Worm (Caenorhabditis elegans) whole organism, L4 larva: Measurements from ENCODE around the gene C28D4.18.
A peak's percentile ranks its signal among the peaks of the same experiment; 100 is the strongest.

ENCODE experiments used
- T20F7.1 ChIP-seq: fragments of 200-800 bp; sonication (Bioruptor generic); optimal IDR thresholded peaks from 2 replicates; lab custom pipeline; 2018; ENCODE audit warnings: mild to moderate bottlenecking, missing genetic modification characterization, missing compliant biosample characterization
- Y105C5A.15 ChIP-seq: fragments of 200-800 bp; sonication (Bioruptor generic); IDR thresholded peaks from 2 replicates; pipeline ENCODE4 v1.3.6; 2022; ENCODE audit warnings: missing genetic modification characterization, missing compliant biosample characterization
- Y5F2A.4 ChIP-seq: fragments of 200-800 bp; sonication (Bioruptor generic); optimal IDR thresholded peaks from 2 replicates; lab custom pipeline; 2018; ENCODE audit warnings: mild to moderate bottlenecking, missing genetic modification characterization, missing compliant biosample characterization
- aly-2 ChIP-seq: sonication (generic microtip); optimal IDR thresholded peaks from 2 replicates; lab custom pipeline; 2018; ENCODE audit warnings: missing biosample characterization, missing genetic modification characterization
- arid-1 ChIP-seq: fragments of 200-800 bp; sonication (Bioruptor generic); conservative IDR thresholded peaks from 2 replicates; pipeline ENCODE4 v1.3.6; 2022; ENCODE audit warnings: missing genetic modification reagents, missing genetic modification characterization, missing compliant biosample characterization
- ceh-62 ChIP-seq: sonication (generic microtip); optimal IDR thresholded peaks from 2 replicates; lab custom pipeline; 2017; ENCODE audit warnings: missing biosample characterization, missing genetic modification characterization
- ces-1 ChIP-seq: fragments of 150-350 bp; sonication (generic microtip); optimal IDR thresholded peaks from 4 replicates; lab custom pipeline; 2014; ENCODE audit warnings: missing biosample characterization, missing genetic modification reagents, missing genetic modification characterization
- cey-2 ChIP-seq: sonication (generic microtip); optimal IDR thresholded peaks from 3 replicates; lab custom pipeline; 2017; ENCODE audit warnings: missing genetic modification characterization, mild to moderate bottlenecking, missing compliant biosample characterization, antibody characterized with exemption, borderline replicate concordance; ENCODE audit not compliant: insufficient read depth
- ctbp-1 ChIP-seq: fragments of 200-800 bp; sonication (Bioruptor generic); IDR thresholded peaks from 2 replicates; pipeline ENCODE4 v1.3.6; 2022; ENCODE audit warnings: missing genetic modification reagents, missing genetic modification characterization, missing compliant biosample characterization
- daf-16 ChIP-seq, 3 experiments: sonication (generic microtip); optimal IDR thresholded peaks; 2 replicates each; lab custom pipeline; 2016 to 2017; ENCODE audit warnings: missing genetic modification characterization in 3 of 3, missing genetic modification reagents in 3 of 3, mild to moderate bottlenecking in 2 of 3, missing compliant biosample characterization in 2 of 3, missing biosample characterization in 1 of 3, moderate library complexity in 1 of 3
- dmd-6 ChIP-seq: fragments of 200-800 bp; sonication (Bioruptor generic); IDR thresholded peaks from 2 replicates; pipeline ENCODE4 v1.3.6; 2022; ENCODE audit warnings: missing genetic modification reagents, missing genetic modification characterization, missing compliant biosample characterization
- dmd-8 ChIP-seq: fragments of 200-800 bp; sonication (Bioruptor generic); IDR thresholded peaks from 2 replicates; pipeline ENCODE4 v1.3.6; 2022; ENCODE audit warnings: missing genetic modification characterization, missing compliant biosample characterization
- dmd-9 ChIP-seq: fragments of 200-800 bp; sonication (Bioruptor generic); IDR thresholded peaks from 2 replicates; pipeline ENCODE4 v1.3.6; 2022; ENCODE audit warnings: missing genetic modification reagents, missing genetic modification characterization, missing compliant biosample characterization
- dpl-1 ChIP-seq: fragments of 150-350 bp; optimal IDR thresholded peaks from 2 replicates; lab custom pipeline; 2014; ENCODE audit warnings: missing biosample characterization, missing genetic modification reagents, missing genetic modification characterization
- dve-1 ChIP-seq: sonication (generic microtip); optimal IDR thresholded peaks from 2 replicates; lab custom pipeline; 2017; ENCODE audit warnings: antibody characterized with exemption, mild to moderate bottlenecking, missing genetic modification characterization, missing compliant biosample characterization; ENCODE audit not compliant: insufficient read depth
- fkh-10 ChIP-seq: fragments of 150-350 bp; optimal IDR thresholded peaks from 2 replicates; lab custom pipeline; 2014; ENCODE audit warnings: missing biosample characterization, missing genetic modification reagents, missing genetic modification characterization
- hlh-11 ChIP-seq: fragments of 200-800 bp; sonication (Bioruptor generic); optimal IDR thresholded peaks from 2 replicates; lab custom pipeline; 2018; ENCODE audit warnings: mild to moderate bottlenecking, missing genetic modification characterization, missing compliant biosample characterization
- hlh-30 ChIP-seq: sonication (generic microtip); optimal IDR thresholded peaks from 2 replicates; lab custom pipeline; 2017; ENCODE audit warnings: antibody characterized with exemption, mild to moderate bottlenecking, missing genetic modification characterization, missing compliant biosample characterization; ENCODE audit not compliant: insufficient read depth
- hmg-1.1 ChIP-seq: fragments of 200-800 bp; sonication (Bioruptor generic); IDR thresholded peaks from 2 replicates; pipeline ENCODE4 v1.3.6; 2022; ENCODE audit warnings: missing genetic modification reagents, missing genetic modification characterization, missing compliant biosample characterization
- jun-1 ChIP-seq: fragments of 150-350 bp; optimal IDR thresholded peaks from 2 replicates; lab custom pipeline; 2014; ENCODE audit warnings: missing biosample characterization, missing genetic modification reagents, missing genetic modification characterization
- lim-7 ChIP-seq: fragments of 200-800 bp; sonication (Bioruptor generic); IDR thresholded peaks from 2 replicates; pipeline ENCODE4 v1.3.6; 2022; ENCODE audit warnings: missing genetic modification characterization, missing compliant biosample characterization
- lsy-2 ChIP-seq, 2 experiments: fragments of 150-350 bp in 1 of 2; sonication (generic microtip) in 1 of 2; optimal IDR thresholded peaks; 2 replicates each; lab custom pipeline; 2014 to 2017; ENCODE audit warnings: missing biosample characterization in 2 of 2, missing genetic modification characterization in 2 of 2
- mdl-1 ChIP-seq, 2 experiments: fragments of 150-350 bp in 1 of 2; sonication (generic microtip) in 1 of 2; optimal IDR thresholded peaks; 2 replicates each; lab custom pipeline; 2014 to 2017; ENCODE audit warnings: missing biosample characterization in 2 of 2, missing genetic modification characterization in 2 of 2
- mep-1 ChIP-seq: fragments of 150-350 bp; sonication (generic microtip); optimal IDR thresholded peaks from 3 replicates; lab custom pipeline; 2014; ENCODE audit warnings: missing biosample characterization, missing genetic modification characterization
- mes-2 ChIP-seq: sonication (generic microtip); optimal IDR thresholded peaks from 2 replicates; lab custom pipeline; 2016; ENCODE audit warnings: missing genotype, mild to moderate bottlenecking, missing genetic modification characterization, missing compliant biosample characterization; ENCODE audit not compliant: poor library complexity, severe bottlenecking
- mxl-3 ChIP-seq: fragments of 200-800 bp; sonication (Bioruptor generic); optimal IDR thresholded peaks from 2 replicates; lab custom pipeline; 2018; ENCODE audit warnings: mild to moderate bottlenecking, missing genetic modification characterization, missing compliant biosample characterization
- nhr-10 ChIP-seq: fragments of 150-350 bp; optimal IDR thresholded peaks from 2 replicates; lab custom pipeline; 2014; ENCODE audit warnings: missing biosample characterization, missing genetic modification characterization
- nhr-102 ChIP-seq: sonication (generic microtip); optimal IDR thresholded peaks from 2 replicates; lab custom pipeline; 2016; ENCODE audit warnings: mild to moderate bottlenecking, missing genetic modification characterization, moderate library complexity, missing compliant biosample characterization
- nhr-11 ChIP-seq: fragments of 150-350 bp; optimal IDR thresholded peaks from 2 replicates; lab custom pipeline; 2014; ENCODE audit warnings: missing biosample characterization, missing genetic modification characterization
- nhr-237 ChIP-seq: sonication (generic microtip); optimal IDR thresholded peaks from 2 replicates; lab custom pipeline; 2017; ENCODE audit warnings: missing biosample characterization, missing genetic modification characterization
- nhr-25 ChIP-seq: sonication (generic microtip); optimal IDR thresholded peaks from 2 replicates; lab custom pipeline; 2017; ENCODE audit warnings: missing genetic modification characterization, mild to moderate bottlenecking, missing compliant biosample characterization, antibody characterized with exemption, moderate library complexity, borderline replicate concordance; ENCODE audit not compliant: insufficient read depth
- nhr-28 ChIP-seq: fragments of 150-350 bp; optimal IDR thresholded peaks from 2 replicates; lab custom pipeline; 2014; ENCODE audit warnings: missing biosample characterization, missing genetic modification characterization
- nhr-42 ChIP-seq: fragments of 200-800 bp; sonication (Bioruptor generic); IDR thresholded peaks from 2 replicates; pipeline ENCODE4 v1.3.6; 2022; ENCODE audit warnings: missing genetic modification characterization, missing compliant biosample characterization
- nhr-77 ChIP-seq: fragments of 150-350 bp; optimal IDR thresholded peaks from 2 replicates; lab custom pipeline; 2014; ENCODE audit warnings: missing biosample characterization, missing genetic modification characterization
- pqm-1 ChIP-seq: sonication (generic microtip); optimal IDR thresholded peaks from 2 replicates; lab custom pipeline; 2017; ENCODE audit warnings: missing biosample characterization, missing genetic modification characterization
- saeg-2 ChIP-seq: fragments of 200-800 bp; sonication (Bioruptor generic); IDR thresholded peaks from 2 replicates; pipeline ENCODE4 v1.3.6; 2022; ENCODE audit warnings: missing genetic modification reagents, missing genetic modification characterization, missing compliant biosample characterization
- set-16 ChIP-seq: fragments of 200-800 bp; sonication (Bioruptor generic); IDR thresholded peaks from 2 replicates; pipeline ENCODE4 v1.3.6; 2022; ENCODE audit warnings: missing genetic modification reagents, missing genetic modification characterization, missing compliant biosample characterization
- snpc-1.2 ChIP-seq: fragments of 200-800 bp; sonication (Bioruptor generic); IDR thresholded peaks from 2 replicates; pipeline ENCODE4 v1.3.6; 2022; ENCODE audit warnings: missing genetic modification reagents, missing genetic modification characterization, missing compliant biosample characterization
- tag-97 ChIP-seq: fragments of 200-800 bp; sonication (Bioruptor generic); IDR thresholded peaks from 2 replicates; pipeline ENCODE4 v1.3.6; 2022; ENCODE audit warnings: missing genetic modification characterization, missing compliant biosample characterization
- unc-62 ChIP-seq, 3 experiments: fragments of 150-350 bp in 1 of 3; sonication (generic microtip); optimal IDR thresholded peaks in 2 of 3; peaks in 1 of 3; 1 replicate in 1 of 3; 2 replicates in 2 of 3; lab custom pipeline; 2014 to 2017; ENCODE audit warnings: missing biosample characterization in 3 of 3, missing genetic modification characterization in 3 of 3, missing genetic modification reagents in 3 of 3, missing genotype in 1 of 3
- zfp-2 ChIP-seq: sonication (generic microtip); optimal IDR thresholded peaks from 2 replicates; lab custom pipeline; 2016; ENCODE audit warnings: mild to moderate bottlenecking, missing genetic modification characterization, missing compliant biosample characterization
- zfp-3 ChIP-seq: fragments of 200-800 bp; sonication (Bioruptor generic); conservative IDR thresholded peaks from 2 replicates; pipeline ENCODE4 v1.3.6; 2022; ENCODE audit warnings: missing genetic modification reagents, missing genetic modification characterization, missing compliant biosample characterization
- zip-2 ChIP-seq: fragments of 150-350 bp; optimal IDR thresholded peaks from 2 replicates; lab custom pipeline; 2014; ENCODE audit warnings: missing biosample characterization, missing genetic modification characterization

The C28D4.18 gene

DNA sequence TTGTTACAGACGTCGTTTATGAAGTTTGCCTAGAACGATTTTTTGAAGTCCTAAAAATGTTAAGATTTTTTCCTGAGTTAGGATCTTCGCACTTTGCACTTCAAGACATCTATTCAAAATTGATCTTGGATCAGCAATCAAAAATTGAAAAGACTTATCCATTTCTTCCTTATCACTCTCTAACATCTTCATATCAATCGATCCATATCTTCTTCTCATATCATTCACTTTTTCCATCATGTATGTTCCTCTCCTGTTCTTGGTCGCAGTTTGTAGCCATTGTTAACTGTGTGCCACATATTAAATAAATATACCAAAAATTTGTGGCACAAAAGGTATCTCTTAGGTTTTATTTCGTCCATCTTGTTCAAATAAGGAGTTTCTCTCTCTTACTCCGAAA lies 30.6 kb downstream of the C28D4.18 start:
- TF ChIP-seq nhr-28 = peak; percentile 61
- TF ChIP-seq dpl-1 (GFP tag; lab: Kevin White, UChicago) = no peak

DNA sequence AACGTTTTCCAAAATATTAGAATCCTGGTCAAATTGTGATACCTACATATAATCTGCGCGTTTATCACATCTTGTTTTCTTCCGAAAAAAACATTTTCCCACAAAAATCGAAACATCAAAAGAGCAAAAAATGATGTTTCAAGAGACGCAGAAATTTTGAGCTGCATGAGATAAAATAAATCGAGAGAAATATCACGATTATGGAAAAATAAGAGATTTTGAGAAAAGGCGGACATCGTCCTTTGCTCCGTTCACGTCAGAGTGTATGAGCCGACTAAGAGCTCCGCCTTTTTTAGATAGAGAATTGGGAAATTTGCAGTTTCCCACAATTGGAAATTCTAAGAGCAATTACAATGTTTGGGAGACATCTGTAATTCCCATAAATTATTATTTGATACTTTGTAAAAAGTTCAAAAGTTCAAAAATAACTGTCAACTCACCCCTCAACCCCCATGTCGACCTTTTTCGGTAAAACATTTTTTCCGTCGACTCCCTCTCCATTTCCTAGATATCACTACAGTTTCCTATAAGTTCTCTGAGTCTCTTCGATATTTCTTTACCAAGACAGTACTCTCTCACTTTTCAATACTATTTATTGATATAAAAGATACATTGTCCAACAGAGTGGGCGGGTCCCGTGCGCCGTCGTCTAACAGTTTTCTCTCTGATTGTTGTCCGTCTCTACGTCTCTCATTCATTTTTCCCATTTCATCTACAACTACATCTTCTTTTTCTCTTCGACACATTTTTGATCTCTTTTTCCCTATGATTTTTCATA lies 31.8 kb downstream of the C28D4.18 start:
- TF ChIP-seq hmg-1.1 = 0 out of 2 replicates have a peak, but pooled peaks have one; percentile 15
- 0 out of 2 replicates have a peak, but pooled peaks have one; percentile 44 for TF ChIP-seq ctbp-1 (GFP tag; lab: Robert Waterston, UW)
- peak; percentile 71 for TF ChIP-seq dmd-6 (GFP tag; lab: Robert Waterston, UW)
- no peak for TF ChIP-seq daf-16 (GFP tag; optimal IDR thresholded peaks at IDR 0.05; lab: Kevin White, UChicago)
- peak; percentile 56 for TF ChIP-seq daf-16 (tag; optimal IDR thresholded peaks at IDR 0.05; lab: Kevin White, UChicago)
- TF ChIP-seq cey-2 (tag; lab: Kevin White, UChicago) = peak; percentile 6
- peak; percentile 39 for TF ChIP-seq mep-1 (tag; lab: Kevin White, UChicago)
- TF ChIP-seq pqm-1 (tag; lab: Kevin White, UChicago) = peak; percentile 60
- TF ChIP-seq nhr-77 = peak; percentile 48
- TF ChIP-seq jun-1 (tag; lab: Kevin White, UChicago) = no peak
- TF ChIP-seq hlh-11 = peak; percentile 69
- TF ChIP-seq mdl-1 (tag; optimal IDR thresholded peaks at IDR 0.05; lab: Kevin White, UChicago) = peak in 1 of 2 experiments; percentile 57
- no peak for TF ChIP-seq zip-2 (tag; lab: Kevin White, UChicago)
- TF ChIP-seq dmd-8 (GFP tag; lab: Robert Waterston, UW) = no peak
- TF ChIP-seq lsy-2 (tag; optimal IDR thresholded peaks at IDR 0.05; lab: Kevin White, UChicago) = peak in 1 of 2 experiments; percentile 24
- no peak for TF ChIP-seq set-16 (GFP tag; lab: Robert Waterston, UW)
- peak; percentile 11 for TF ChIP-seq nhr-25 (tag; lab: Kevin White, UChicago)
- no peak for TF ChIP-seq nhr-237 (tag; lab: Kevin White, UChicago)
- TF ChIP-seq lim-7 = no peak
- TF ChIP-seq nhr-28 = peak; percentile 94
- TF ChIP-seq hlh-30 (tag; lab: Kevin White, UChicago) = peak; percentile 73
- TF ChIP-seq dve-1 = peak; percentile 89
- no peak for TF ChIP-seq tag-97
- TF ChIP-seq aly-2 (tag; lab: Kevin White, UChicago) = no peak
- TF ChIP-seq nhr-10 = peak; percentile 10

DNA sequence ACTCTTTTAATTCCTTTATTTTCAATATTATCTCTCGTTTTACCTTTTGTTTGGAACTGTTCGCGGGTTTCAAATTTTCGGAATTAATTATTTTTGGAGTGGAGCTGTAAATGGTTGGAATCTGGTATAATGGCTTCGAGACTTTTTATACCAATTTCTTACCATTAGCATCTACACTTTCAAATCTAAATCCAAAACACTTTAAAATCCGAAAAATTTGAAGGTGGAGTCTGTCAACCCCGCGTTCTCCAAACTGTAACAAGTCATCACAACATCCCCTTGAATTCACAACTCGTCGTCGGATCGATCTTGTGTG lies 32.3 kb downstream of the C28D4.18 start, which contains the start of gene nhr-97:
Gene nhr-97 (plus strand): TSS at position 217 of the 316 bp plus-strand sequence.
- TF ChIP-seq snpc-1.2 (GFP tag; lab: Robert Waterston, UW) (no peak), zfp-3 (GFP tag; lab: Robert Waterston, UW) (no peak), set-16 (GFP tag; lab: Robert Waterston, UW) (no peak), Y5F2A.4 (no peak)

DNA sequence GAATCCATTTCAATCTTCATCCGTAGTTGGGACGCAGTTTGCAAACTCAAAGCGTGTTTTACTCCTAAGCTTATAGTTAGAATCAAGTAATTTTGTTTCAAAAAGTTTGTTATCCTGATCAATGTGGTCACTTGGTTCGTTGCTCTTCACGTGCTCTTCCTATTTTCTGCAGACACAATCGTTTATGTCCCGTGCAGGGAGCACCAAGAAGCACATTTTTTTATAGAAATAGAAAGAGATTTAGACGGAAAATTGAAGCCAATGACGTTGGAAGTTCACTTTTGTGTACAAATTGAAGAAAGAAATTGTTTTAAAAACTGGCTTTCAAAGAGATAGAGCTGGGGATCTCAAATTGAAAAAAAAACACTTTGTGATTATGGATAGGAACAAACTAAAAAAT lies 36.7 kb downstream of the C28D4.18 start:
- TF ChIP-seq ceh-62 (tag; lab: Kevin White, UChicago) (no peak), ces-1 (no peak), nhr-11 (tag; lab: Kevin White, UChicago) (no peak), unc-62 (GFP tag; optimal IDR thresholded peaks at IDR 0.05 in 1 of 2; lab: Kevin White, UChicago) (no peak), unc-62 (tag; optimal IDR thresholded peaks at IDR 0.05; lab: Kevin White, UChicago) (no peak), T20F7.1 (GFP tag; lab: Kevin White, UChicago) (peak; percentile 19), arid-1 (GFP tag; lab: Robert Waterston, UW) (no peak), mes-2 (tag; lab: Kevin White, UChicago) (no peak), Y105C5A.15 (GFP tag; lab: Robert Waterston, UW) (no peak), saeg-2 (GFP tag; lab: Robert Waterston, UW) (no peak), zfp-2 (tag; lab: Kevin White, UChicago) (no peak), aly-2 (tag; lab: Kevin White, UChicago) (no peak), tag-97 (no peak), nhr-102 (tag; lab: Kevin White, UChicago) (no peak), snpc-1.2 (GFP tag; lab: Robert Waterston, UW) (no peak), dve-1 (peak; percentile 19), dmd-9 (GFP tag; lab: Robert Waterston, UW) (no peak), nhr-10 (no peak), mep-1 (tag; lab: Kevin White, UChicago) (no peak), nhr-42 (GFP tag; lab: Robert Waterston, UW) (no peak), mxl-3 (GFP tag; lab: Kevin White, UChicago) (no peak), fkh-10 (GFP tag; lab: Kevin White, UChicago) (no peak)
